Fruit fly (Drosophila melanogaster) whole organism, pupa: ENCODE results near the gene CG43136.

Experiments
- CG10348 ChIP-seq: fragments of 200-800 bp; sonication (Bioruptor generic); IDR thresholded peaks from 2 replicates; pipeline ENCODE4 v1.3.6; 2022; ENCODE audit warnings: missing biosample characterization, missing genetic modification characterization
- CG12605 ChIP-seq: fragments of 200-800 bp; sonication (Bioruptor generic); IDR thresholded peaks from 2 replicates; pipeline ENCODE4 v1.3.6; 2022; ENCODE audit warnings: missing biosample characterization, missing genetic modification characterization
- CG13204 ChIP-seq: fragments of 200-800 bp; sonication (Bioruptor generic); optimal IDR thresholded peaks from 2 replicates; lab custom pipeline; 2018; ENCODE audit warnings: missing biosample characterization, mild to moderate bottlenecking, missing genetic modification characterization, moderate library complexity
- CG14655 ChIP-seq: fragments of 200-800 bp; sonication (Bioruptor generic); optimal IDR thresholded peaks from 3 replicates; lab custom pipeline; 2017; ENCODE audit warnings: mild to moderate bottlenecking, missing biosample characterization, missing genetic modification reagents, missing genetic modification characterization
- CG15710 ChIP-seq: fragments of 200-800 bp; sonication (Bioruptor generic); optimal IDR thresholded peaks from 2 replicates; lab custom pipeline; 2018; ENCODE audit warnings: missing biosample characterization, mild to moderate bottlenecking, missing genetic modification characterization, moderate library complexity
- CG17806 ChIP-seq: fragments of 200-800 bp; sonication (Bioruptor generic); optimal IDR thresholded peaks from 2 replicates; lab custom pipeline; 2018; ENCODE audit warnings: missing biosample characterization, mild to moderate bottlenecking, missing genetic modification characterization, moderate library complexity
- CG32121 ChIP-seq: fragments of 200-800 bp; sonication (Bioruptor generic); IDR thresholded peaks from 2 replicates; pipeline ENCODE4 v1.3.6; 2022; ENCODE audit warnings: missing biosample characterization, missing genetic modification characterization
- CG34367 ChIP-seq: fragments of 200-800 bp; sonication (Bioruptor generic); optimal IDR thresholded peaks from 2 replicates; lab custom pipeline; 2018; ENCODE audit warnings: missing biosample characterization, mild to moderate bottlenecking, missing genetic modification characterization
- CG4496 ChIP-seq: fragments of 200-800 bp; sonication (Bioruptor generic); IDR thresholded peaks from 3 replicates; pipeline ENCODE4 v1.3.6; 2022; ENCODE audit warnings: missing biosample characterization, missing genetic modification characterization
- CG8159 ChIP-seq: fragments of 200-800 bp; sonication (Bioruptor generic); optimal IDR thresholded peaks from 3 replicates; lab custom pipeline; 2018; ENCODE audit warnings: missing biosample characterization, mild to moderate bottlenecking, missing genetic modification characterization, moderate library complexity
- CG8301 ChIP-seq: fragments of 200-800 bp; sonication (Bioruptor generic); optimal IDR thresholded peaks from 2 replicates; lab custom pipeline; 2018; ENCODE audit warnings: missing biosample characterization, mild to moderate bottlenecking, missing genetic modification characterization
- CG9948 ChIP-seq: fragments of 200-800 bp; sonication (Bioruptor generic); optimal IDR thresholded peaks from 2 replicates; lab custom pipeline; 2018; ENCODE audit warnings: missing biosample characterization, mild to moderate bottlenecking, missing genetic modification characterization, moderate library complexity
- D1 ChIP-seq: fragments of 200-800 bp; sonication (Bioruptor generic); optimal IDR thresholded peaks from 2 replicates; lab custom pipeline; 2018; ENCODE audit warnings: missing biosample characterization, mild to moderate bottlenecking, missing genetic modification characterization, moderate library complexity
- EcR ChIP-seq: fragments of 200-800 bp; sonication (Bioruptor generic); optimal IDR thresholded peaks from 3 replicates; lab custom pipeline; 2019; ENCODE audit warnings: missing biosample characterization, missing genetic modification characterization, mild to moderate bottlenecking, moderate library complexity, missing genetic modification reagents
- Ets98B ChIP-seq: fragments of 200-800 bp; sonication (Bioruptor generic); IDR thresholded peaks from 2 replicates; pipeline ENCODE4 v1.3.6; 2022; ENCODE audit warnings: missing biosample characterization, missing genetic modification characterization
- Pif1A ChIP-seq: fragments of 200-800 bp; sonication (Bioruptor generic); optimal IDR thresholded peaks from 3 replicates; lab custom pipeline; 2016; ENCODE audit warnings: missing biosample characterization, missing genetic modification characterization
- Pif1B ChIP-seq: fragments of 200-800 bp; sonication (Bioruptor generic); optimal IDR thresholded peaks from 3 replicates; lab custom pipeline; 2016; ENCODE audit warnings: missing biosample characterization, missing genetic modification characterization
- Snoo ChIP-seq: fragments of 200-800 bp; sonication (Bioruptor generic); optimal IDR thresholded peaks from 3 replicates; lab custom pipeline; 2017; ENCODE audit warnings: missing biosample characterization, mild to moderate bottlenecking, missing genetic modification characterization, inconsistent platforms
- fd96Ca ChIP-seq: fragments of 200-800 bp; sonication (Bioruptor generic); IDR thresholded peaks from 3 replicates; pipeline ENCODE4 v1.3.6; 2022; ENCODE audit warnings: missing biosample characterization, missing genetic modification characterization
- gl ChIP-seq: fragments of 200-800 bp; sonication (Bioruptor generic); optimal IDR thresholded peaks from 2 replicates; lab custom pipeline; 2018; ENCODE audit warnings: missing biosample characterization, mild to moderate bottlenecking, missing genetic modification characterization
- rn ChIP-seq: fragments of 200-800 bp; sonication (Bioruptor generic); IDR thresholded peaks from 2 replicates; pipeline ENCODE4 v1.3.6; 2022; ENCODE audit warnings: missing biosample characterization, missing genetic modification characterization

The CG43136 gene

dm6 chrX:5888933-5889332 is 35.4 kb downstream of the CG43136 start:
- TF ChIP-seq Pif1A (GFP tag; lab: Kevin White, UChicago), result no peak
- no peak for TF ChIP-seq CG10348
- TF ChIP-seq CG32121 (GFP tag; lab: Robert Waterston, UW), result no peak
- no peak for TF ChIP-seq CG13204 (GFP tag; lab: Kevin White, UChicago)
- TF ChIP-seq CG14655 (GFP tag; lab: Kevin White, UChicago), result no peak
- no peak for TF ChIP-seq Pif1B
- no peak for TF ChIP-seq EcR
- no peak for TF ChIP-seq CG4496 (GFP tag; lab: Robert Waterston, UW)
- no peak for TF ChIP-seq CG15710 (tag; lab: Kevin White, UChicago)

- TF ChIP-seq gl, result no peak
- TF ChIP-seq CG9948 (tag; lab: Kevin White, UChicago), result peak; percentile 46
- TF ChIP-seq Ets98B (GFP tag; lab: Robert Waterston, UW), result peak; percentile 51; the same call in 1 of the 2 replicates
- TF ChIP-seq CG32121 (GFP tag; lab: Robert Waterston, UW), result peak; percentile 18; the same call in 1 of the 2 replicates
- TF ChIP-seq CG8159 (tag; lab: Kevin White, UChicago), result peak; percentile 18
- TF ChIP-seq CG12605 (GFP tag; lab: Robert Waterston, UW), result no peak; the same call in none of the 2 replicates
- no peak for TF ChIP-seq CG34367 (tag; lab: Kevin White, UChicago)
- no peak for TF ChIP-seq Snoo (tag; lab: Kevin White, UChicago)
- TF ChIP-seq CG14655 (GFP tag; lab: Kevin White, UChicago), result peak; percentile 82
- TF ChIP-seq CG4496 (GFP tag; lab: Robert Waterston, UW), result peak; percentile 83
- no peak for TF ChIP-seq EcR
- peak; percentile 39; the same call in 1 of the 3 replicates for TF ChIP-seq fd96Ca (GFP tag; lab: Robert Waterston, UW)
- peak; percentile 77 for TF ChIP-seq CG8301 (tag; lab: Kevin White, UChicago)
- TF ChIP-seq Pif1A (GFP tag; lab: Kevin White, UChicago), result no peak
- no peak for TF ChIP-seq D1 (tag; lab: Kevin White, UChicago)
- TF ChIP-seq CG10348, result no peak
- no peak for TF ChIP-seq CG13204 (GFP tag; lab: Kevin White, UChicago)
- TF ChIP-seq Pif1B, result no peak
- TF ChIP-seq CG17806 (tag; lab: Kevin White, UChicago), result peak; percentile 57
- no peak for TF ChIP-seq CG15710 (tag; lab: Kevin White, UChicago)
- TF ChIP-seq rn (GFP tag; lab: Robert Waterston, UW), result no peak
These were observed 38.3 kb downstream of the CG43136 start for dm6 chrX:5891666-5892444.

- no peak for TF ChIP-seq CG13204 (GFP tag; lab: Kevin White, UChicago)
- no peak for TF ChIP-seq CG12605 (GFP tag; lab: Robert Waterston, UW)
- TF ChIP-seq CG15710 (tag; lab: Kevin White, UChicago), result no peak
- TF ChIP-seq, all 21 proteins: peak for 0
These were observed 39.0 kb downstream of the CG43136 start for dm6 chrX:5892512-5892911.

- TF ChIP-seq CG32121 (GFP tag; lab: Robert Waterston, UW), result no peak
- no peak for TF ChIP-seq Pif1A (GFP tag; lab: Kevin White, UChicago)
- TF ChIP-seq CG15710 (tag; lab: Kevin White, UChicago), result no peak
- TF ChIP-seq fd96Ca (GFP tag; lab: Robert Waterston, UW), result no peak
- TF ChIP-seq CG10348, result no peak
- TF ChIP-seq CG34367 (tag; lab: Kevin White, UChicago), result no peak
- no peak for TF ChIP-seq CG17806 (tag; lab: Kevin White, UChicago)
- TF ChIP-seq Snoo (tag; lab: Kevin White, UChicago), result no peak
These were observed 39.6 kb downstream of the CG43136 start for dm6 chrX:5893165-5893564.

- TF ChIP-seq EcR, result no peak
- no peak for TF ChIP-seq CG32121 (GFP tag; lab: Robert Waterston, UW)
- no peak for TF ChIP-seq CG10348
- TF ChIP-seq CG4496 (GFP tag; lab: Robert Waterston, UW), result 0 out of 3 replicates have a peak, but pooled peaks have one; percentile 25
- TF ChIP-seq CG17806 (tag; lab: Kevin White, UChicago), result peak; percentile 3
- TF ChIP-seq Ets98B (GFP tag; lab: Robert Waterston, UW), result 0 out of 2 replicates have a peak, but pooled peaks have one; percentile 31
- no peak for TF ChIP-seq CG13204 (GFP tag; lab: Kevin White, UChicago)
- TF ChIP-seq CG8301 (tag; lab: Kevin White, UChicago), result peak; percentile 29
- TF ChIP-seq Pif1B, result peak; percentile 38
- peak; percentile 24 for TF ChIP-seq CG34367 (tag; lab: Kevin White, UChicago)
- TF ChIP-seq CG14655 (GFP tag; lab: Kevin White, UChicago), result peak; percentile 33
- peak; percentile 42 for TF ChIP-seq CG8159 (tag; lab: Kevin White, UChicago)
- peak; percentile 15 for TF ChIP-seq Pif1A (GFP tag; lab: Kevin White, UChicago)
- TF ChIP-seq rn (GFP tag; lab: Robert Waterston, UW), result no peak
- no peak for TF ChIP-seq D1 (tag; lab: Kevin White, UChicago)
- TF ChIP-seq CG9948 (tag; lab: Kevin White, UChicago), result peak; percentile 4
- no peak for TF ChIP-seq Snoo (tag; lab: Kevin White, UChicago)
These were observed 41.2 kb downstream of the CG43136 start for dm6 chrX:5894529-5895487.
